Worm (Caenorhabditis elegans) whole organism, L3 larva: ENCODE results near the gene lst-5.

Experiments
- R02D3.7 ChIP-seq: fragments of 150-350 bp; optimal IDR thresholded peaks from 2 replicates; lab custom pipeline; 2014; ENCODE audit warnings: missing biosample characterization, missing genetic modification characterization
- ZK546.5 ChIP-seq: sonication (generic microtip); optimal IDR thresholded peaks from 2 replicates; lab custom pipeline; 2017; ENCODE audit warnings: missing biosample characterization, missing genetic modification characterization
- aly-2 ChIP-seq: fragments of 150-350 bp; optimal IDR thresholded peaks from 2 replicates; lab custom pipeline; 2014; ENCODE audit warnings: missing biosample characterization, missing genetic modification characterization
- ama-1 ChIP-seq: fragments of 150-350 bp; optimal IDR thresholded peaks from 2 replicates; lab custom pipeline; 2018
- ceh-16 ChIP-seq: sonication (generic microtip); optimal IDR thresholded peaks from 2 replicates; lab custom pipeline; 2017; ENCODE audit warnings: missing biosample characterization, missing genetic modification characterization
- ceh-28 ChIP-seq: fragments of 150-350 bp; optimal IDR thresholded peaks from 2 replicates; lab custom pipeline; 2014; ENCODE audit warnings: missing biosample characterization, missing genetic modification reagents, missing genetic modification characterization
- ceh-9 ChIP-seq: sonication (generic microtip); optimal IDR thresholded peaks from 2 replicates; lab custom pipeline; 2018; ENCODE audit warnings: missing biosample characterization, missing genetic modification characterization
- daf-12 ChIP-seq: fragments of 150-350 bp; optimal IDR thresholded peaks from 2 replicates; lab custom pipeline; 2014; ENCODE audit warnings: missing biosample characterization, missing genetic modification reagents, missing genetic modification characterization
- egl-27 ChIP-seq: sonication (generic microtip); optimal IDR thresholded peaks from 4 replicates; lab custom pipeline; 2017; ENCODE audit warnings: missing biosample characterization, missing genetic modification reagents, missing genetic modification characterization
- egl-5 ChIP-seq: fragments of 150-350 bp; optimal IDR thresholded peaks from 2 replicates; lab custom pipeline; 2017; ENCODE audit warnings: missing biosample characterization, missing genetic modification reagents, missing genetic modification characterization, inconsistent platforms
- elt-1 ChIP-seq: fragments of 150-350 bp; optimal IDR thresholded peaks from 2 replicates; lab custom pipeline; 2014; ENCODE audit warnings: missing biosample characterization, missing genetic modification characterization
- elt-2 ChIP-seq: sonication (generic microtip); optimal IDR thresholded peaks from 2 replicates; lab custom pipeline; 2016; ENCODE audit warnings: missing genetic modification reagents, mild to moderate bottlenecking, missing genetic modification characterization, missing compliant biosample characterization
- fkh-10 ChIP-seq: sonication (generic microtip); optimal IDR thresholded peaks from 2 replicates; lab custom pipeline; 2017; ENCODE audit warnings: missing biosample characterization, missing genetic modification reagents, missing genetic modification characterization
- fkh-2 ChIP-seq: fragments of 150-350 bp; optimal IDR thresholded peaks from 2 replicates; lab custom pipeline; 2014; ENCODE audit warnings: missing biosample characterization, missing genetic modification reagents, missing genetic modification characterization
- hmg-11 ChIP-seq: sonication (generic microtip); optimal IDR thresholded peaks from 2 replicates; lab custom pipeline; 2016; ENCODE audit warnings: missing genetic modification characterization, missing compliant biosample characterization
- lin-15B ChIP-seq: fragments of 150-350 bp; optimal IDR thresholded peaks from 2 replicates; lab custom pipeline; 2014; ENCODE audit warnings: missing biosample characterization, missing genetic modification characterization
- lin-39 ChIP-seq: fragments of 150-350 bp; optimal IDR thresholded peaks from 2 replicates; lab custom pipeline; 2018; ENCODE audit warnings: missing biosample characterization, missing genetic modification reagents, missing genetic modification characterization
- mdl-1 ChIP-seq: fragments of 150-350 bp; optimal IDR thresholded peaks from 2 replicates; lab custom pipeline; 2014; ENCODE audit warnings: missing biosample characterization, missing genetic modification characterization
- nfya-1 ChIP-seq: sonication (generic microtip); optimal IDR thresholded peaks from 2 replicates; lab custom pipeline; 2017; ENCODE audit warnings: missing genetic modification characterization, mild to moderate bottlenecking, missing compliant biosample characterization, antibody characterized with exemption, moderate library complexity; ENCODE audit not compliant: insufficient read depth
- nhr-11 ChIP-seq: fragments of 150-350 bp; optimal IDR thresholded peaks from 2 replicates; lab custom pipeline; 2014; ENCODE audit warnings: missing biosample characterization, missing genetic modification characterization
- nhr-12 ChIP-seq: fragments of 150-350 bp; optimal IDR thresholded peaks from 2 replicates; lab custom pipeline; 2014; ENCODE audit warnings: missing biosample characterization, missing genetic modification characterization
- nhr-23 ChIP-seq: fragments of 150-350 bp; optimal IDR thresholded peaks from 2 replicates; lab custom pipeline; 2014; ENCODE audit warnings: missing biosample characterization, missing genetic modification reagents, missing genetic modification characterization
- nhr-237 ChIP-seq: fragments of 150-350 bp; optimal IDR thresholded peaks from 2 replicates; lab custom pipeline; 2014; ENCODE audit warnings: missing biosample characterization, missing genetic modification characterization
- nhr-25 ChIP-seq: sonication (generic microtip); optimal IDR thresholded peaks from 2 replicates; lab custom pipeline; 2017; ENCODE audit warnings: missing biosample characterization, missing genetic modification characterization
- nhr-28 ChIP-seq: fragments of 150-350 bp; optimal IDR thresholded peaks from 2 replicates; lab custom pipeline; 2014; ENCODE audit warnings: missing biosample characterization, missing genetic modification characterization
- nhr-76 ChIP-seq: fragments of 150-350 bp; sonication (generic microtip); optimal IDR thresholded peaks from 5 replicates; lab custom pipeline; 2014; ENCODE audit warnings: missing biosample characterization, missing genetic modification characterization
- nhr-77 ChIP-seq: fragments of 150-350 bp; optimal IDR thresholded peaks from 2 replicates; lab custom pipeline; 2014; ENCODE audit warnings: missing biosample characterization, missing genetic modification characterization
- pha-4 ChIP-seq: fragments of 150-350 bp; optimal IDR thresholded peaks from 2 replicates; lab custom pipeline; 2014; ENCODE audit warnings: missing biosample characterization, missing genetic modification reagents, missing genetic modification characterization
- pqm-1 ChIP-seq: fragments of 150-350 bp; optimal IDR thresholded peaks from 2 replicates; lab custom pipeline; 2017; ENCODE audit warnings: missing biosample characterization, missing genetic modification characterization, inconsistent platforms
- skn-1 ChIP-seq: fragments of 150-350 bp; optimal IDR thresholded peaks from 2 replicates; lab custom pipeline; 2014; ENCODE audit warnings: missing biosample characterization, missing genetic modification characterization
- snpc-4 ChIP-seq: fragments of 150-350 bp; optimal IDR thresholded peaks from 2 replicates; lab custom pipeline; 2014; ENCODE audit warnings: missing biosample characterization, missing genetic modification characterization
- tbx-2 ChIP-seq: sonication (generic microtip); optimal IDR thresholded peaks from 2 replicates; lab custom pipeline; 2016; ENCODE audit warnings: mild to moderate bottlenecking, missing genetic modification characterization, missing compliant biosample characterization
- zag-1 ChIP-seq: fragments of 150-350 bp; optimal IDR thresholded peaks from 2 replicates; lab custom pipeline; 2014; ENCODE audit warnings: missing biosample characterization, missing genetic modification characterization
- ztf-11 ChIP-seq: fragments of 150-350 bp; optimal IDR thresholded peaks from 2 replicates; lab custom pipeline; 2014; ENCODE audit warnings: missing biosample characterization, missing genetic modification characterization

Gene lst-5

DNA sequence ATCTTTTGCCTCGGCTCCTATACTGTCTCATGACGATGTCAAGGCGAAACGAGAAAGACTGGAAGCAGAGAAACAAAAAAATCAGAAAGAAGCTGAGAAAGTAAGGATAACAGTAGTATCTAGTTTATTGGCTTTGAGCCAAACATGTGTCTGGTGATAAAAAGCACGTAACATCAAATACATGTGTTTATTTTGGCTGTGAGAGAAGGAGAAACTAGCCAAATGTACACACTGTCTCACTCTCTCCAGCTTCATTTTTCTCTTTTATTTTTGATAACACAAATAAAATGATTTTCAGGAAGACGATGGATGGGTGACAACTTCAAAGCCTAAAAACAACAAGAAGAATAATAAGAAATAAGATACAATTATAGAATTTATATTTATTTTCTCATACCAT, 6.8 kb downstream of the lst-5 start:
- TF ChIP-seq fkh-10 (GFP tag; lab: Kevin White, UChicago) = no peak
- TF ChIP-seq pha-4 (tag; lab: Kevin White, UChicago) = peak; percentile 68

DNA sequence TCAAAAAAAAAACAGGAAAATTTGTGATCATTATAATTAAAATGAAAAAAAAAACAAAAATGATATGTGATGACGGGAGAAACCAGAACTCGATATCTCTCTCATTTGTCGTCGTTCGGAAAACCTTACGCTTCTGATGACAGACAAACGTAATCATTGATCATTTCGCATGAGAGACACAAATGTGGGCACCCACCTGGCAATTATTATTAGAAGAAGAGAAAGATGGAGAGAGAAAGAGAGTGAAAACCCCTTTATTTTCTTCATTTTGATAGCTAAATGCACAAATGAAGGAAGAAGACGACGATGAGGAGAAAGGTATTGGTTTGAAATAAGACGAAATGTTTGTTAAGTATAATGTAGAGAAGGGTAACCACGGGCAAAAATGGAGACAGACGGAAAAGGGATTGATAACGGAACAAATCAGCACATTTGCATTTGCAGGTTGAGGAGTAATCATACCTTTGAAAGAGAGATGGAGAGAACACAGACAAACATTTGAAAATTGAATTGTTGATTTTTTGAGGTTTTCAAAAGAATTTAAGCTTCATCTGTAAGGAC, 8.5 kb downstream of the lst-5 start:
- peak; percentile 63 for TF ChIP-seq pqm-1 (tag; lab: Kevin White, UChicago)
- no peak for TF ChIP-seq ama-1 (lab: Kevin White, UChicago)
- no peak for TF ChIP-seq egl-27 (tag; lab: Kevin White, UChicago)
- peak; percentile 78 for TF ChIP-seq elt-2 (tag; lab: Kevin White, UChicago)
- no peak for TF ChIP-seq R02D3.7 (tag; lab: Kevin White, UChicago)
- no peak for TF ChIP-seq ZK546.5
- no peak for TF ChIP-seq daf-12
- peak; percentile 47 for TF ChIP-seq pha-4 (tag; lab: Kevin White, UChicago)

ce11 chrII:7037659-7038342, 15.1 kb downstream of the lst-5 start, which contains the start of gene cin-4:
TSS of gene cin-4 (plus strand) at chrII:7038292.
- TF ChIP-seq mdl-1 (tag; lab: Kevin White, UChicago) (no peak), lin-15B (tag; lab: Kevin White, UChicago) (no peak), nhr-77 (no peak), nhr-237 (tag; lab: Kevin White, UChicago) (no peak), nhr-23 (tag; lab: Kevin White, UChicago) (no peak), fkh-10 (GFP tag; lab: Kevin White, UChicago) (no peak), ceh-16 (tag; lab: Kevin White, UChicago) (no peak), nhr-25 (tag; lab: Kevin White, UChicago) (no peak), elt-2 (tag; lab: Kevin White, UChicago) (no peak), elt-1 (tag; lab: Kevin White, UChicago) (no peak), nhr-11 (no peak), skn-1 (tag; lab: Kevin White, UChicago) (no peak), daf-12 (no peak), ceh-28 (no peak), pha-4 (tag; lab: Kevin White, UChicago) (no peak), lin-39 (tag; lab: Kevin White, UChicago) (no peak)

DNA sequence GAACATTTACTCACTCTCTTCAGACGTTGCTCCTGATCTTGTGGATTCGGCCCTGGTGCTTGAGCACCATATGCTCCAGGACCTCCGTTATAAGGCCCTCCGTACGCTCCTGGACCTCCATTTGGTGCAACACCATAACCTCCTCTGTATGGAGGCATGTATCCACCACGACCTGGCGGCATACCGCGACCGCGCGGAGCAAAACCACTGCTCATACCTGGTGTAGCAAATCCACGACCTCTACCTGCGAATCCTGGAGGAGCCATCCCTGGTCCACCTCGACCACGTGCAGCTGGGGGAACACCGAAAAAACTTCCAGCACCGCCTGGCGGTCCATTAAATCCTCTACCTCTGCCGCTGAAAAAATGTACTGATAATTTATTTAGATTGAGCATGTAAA, 26.8 kb downstream of the lst-5 start:
- TF ChIP-seq nhr-76 (tag; lab: Kevin White, UChicago) (no peak), nhr-28 (no peak), elt-1 (tag; lab: Kevin White, UChicago) (no peak), nfya-1 (no peak), fkh-2 (tag; lab: Kevin White, UChicago) (no peak), ceh-9 (tag; lab: Kevin White, UChicago) (no peak), nhr-12 (tag; lab: Kevin White, UChicago) (no peak)

ce11 chrII:7050021-7050722, 27.5 kb downstream of the lst-5 start, which contains the start of the genes tcer-1 and ZK1127.5:
TSS of gene tcer-1 (minus strand) at chrII:7050071.
TSS of gene ZK1127.5 (plus strand) at chrII:7050672.
- TF ChIP-seq elt-2 (tag; lab: Kevin White, UChicago) (peak; percentile 37), egl-5 (tag; lab: Kevin White, UChicago) (peak; percentile 53), ceh-16 (tag; lab: Kevin White, UChicago) (no peak), pha-4 (tag; lab: Kevin White, UChicago) (peak; percentile 83), nhr-25 (tag; lab: Kevin White, UChicago) (peak; percentile 25), nfya-1 (peak; percentile 74), zag-1 (tag; lab: Kevin White, UChicago) (no peak), hmg-11 (tag; lab: Kevin White, UChicago) (peak; percentile 70), snpc-4 (tag; lab: Kevin White, UChicago) (peak; percentile 64), nhr-23 (tag; lab: Kevin White, UChicago) (peak; percentile 39), pqm-1 (tag; lab: Kevin White, UChicago) (peak; percentile 21), lin-15B (tag; lab: Kevin White, UChicago) (peak; percentile 77), ztf-11 (no peak), aly-2 (tag; lab: Kevin White, UChicago) (no peak), tbx-2 (tag; lab: Kevin White, UChicago) (no peak), ceh-9 (tag; lab: Kevin White, UChicago) (no peak), lin-39 (tag; lab: Kevin White, UChicago) (peak; percentile 20), nhr-28 (no peak), nhr-77 (no peak), nhr-11 (no peak)
